Worm (Caenorhabditis elegans) whole organism, young adult: ENCODE measurements around the gene luc-7L3.

Source experiments
- B0019.2 ChIP-seq: fragments of 200-800 bp; sonication (Bioruptor generic); conservative IDR thresholded peaks from 2 replicates; pipeline ENCODE4 v1.3.6; 2022; ENCODE audit warnings: missing genetic modification reagents, missing genetic modification characterization, missing compliant biosample characterization
- F33H1.4 ChIP-seq: fragments of 200-800 bp; sonication (Bioruptor generic); IDR thresholded peaks from 2 replicates; pipeline ENCODE4 v1.3.6; 2022; ENCODE audit warnings: missing genetic modification reagents, missing genetic modification characterization, missing compliant biosample characterization
- Y53G8AR.9 ChIP-seq: fragments of 200-800 bp; sonication (Bioruptor generic); conservative IDR thresholded peaks from 2 replicates; pipeline ENCODE4 v1.3.6; 2022; ENCODE audit warnings: missing genetic modification reagents, missing genetic modification characterization, missing compliant biosample characterization
- ama-1 ChIP-seq, 3 experiments: fragments of 150-350 bp in 1 of 3; sonication (generic microtip) in 2 of 3; optimal IDR thresholded peaks; 2 replicates each; lab custom pipeline; 2014 to 2018; ENCODE audit warnings: missing biosample characterization in 2 of 3, missing genetic modification characterization in 2 of 3, missing genetic modification reagents in 2 of 3
- bed-2 ChIP-seq: fragments of 200-800 bp; sonication (Bioruptor generic); IDR thresholded peaks from 2 replicates; pipeline ENCODE4 v1.3.6; 2022; ENCODE audit warnings: missing genetic modification reagents, missing genetic modification characterization, missing compliant biosample characterization
- ceh-27 ChIP-seq: fragments of 200-800 bp; sonication (Bioruptor generic); optimal IDR thresholded peaks from 2 replicates; lab custom pipeline; 2018; ENCODE audit warnings: mild to moderate bottlenecking, missing genetic modification characterization, moderate library complexity, missing compliant biosample characterization
- dpl-1 ChIP-seq: fragments of 150-350 bp; optimal IDR thresholded peaks from 2 replicates; lab custom pipeline; 2014; ENCODE audit warnings: missing biosample characterization, missing genetic modification reagents, missing genetic modification characterization
- fkh-3 ChIP-seq: sonication (generic microtip); optimal IDR thresholded peaks from 2 replicates; lab custom pipeline; 2016; ENCODE audit warnings: mild to moderate bottlenecking, missing genetic modification characterization, missing compliant biosample characterization
- madf-3 ChIP-seq: fragments of 200-800 bp; sonication (Bioruptor generic); IDR thresholded peaks from 2 replicates; pipeline ENCODE4 v1.3.6; 2022; ENCODE audit warnings: missing genetic modification reagents, missing genetic modification characterization, missing compliant biosample characterization
- nfya-2 ChIP-seq: fragments of 200-800 bp; sonication (Bioruptor generic); IDR thresholded peaks from 2 replicates; pipeline ENCODE4 v1.3.6; 2022; ENCODE audit warnings: missing genetic modification reagents, missing genetic modification characterization, missing compliant biosample characterization
- nhr-90 ChIP-seq: sonication (generic microtip); optimal IDR thresholded peaks from 2 replicates; lab custom pipeline; 2016; ENCODE audit warnings: missing genotype, mild to moderate bottlenecking, missing genetic modification characterization, missing compliant biosample characterization
- snpc-4 ChIP-seq, 5 experiments: fragments of 150-350 bp in 1 of 5; sonication (generic microtip) in 4 of 5; optimal IDR thresholded peaks; 2 replicates each; lab custom pipeline; 2014 to 2018; ENCODE audit warnings: missing genetic modification characterization in 5 of 5, missing biosample characterization in 3 of 5, antibody characterized with exemption in 2 of 5, mild to moderate bottlenecking in 2 of 5, missing compliant biosample characterization in 2 of 5, missing genotype in 2 of 5, moderate library complexity in 2 of 5, missing genetic modification reagents in 1 of 5
- tbx-9 ChIP-seq: sonication (generic microtip); optimal IDR thresholded peaks from 2 replicates; lab custom pipeline; 2016; ENCODE audit warnings: borderline replicate concordance, missing genetic modification characterization, inconsistent platforms, missing compliant biosample characterization
- unc-62 ChIP-seq: fragments of 150-350 bp; optimal IDR thresholded peaks from 2 replicates; lab custom pipeline; 2014; ENCODE audit warnings: missing biosample characterization, missing genetic modification reagents, missing genetic modification characterization

ce11 chrII:87937-88336 lies 9.9 kb downstream of the luc-7L3 start:
- TF ChIP-seq nfya-2 (GFP tag; lab: Robert Waterston, UW) (no peak), fkh-3 (tag; lab: Kevin White, UChicago) (no peak), unc-62 (GFP tag; lab: Kevin White, UChicago) (no peak), F33H1.4 (GFP tag; lab: Robert Waterston, UW) (no peak), bed-2 (GFP tag; lab: Robert Waterston, UW) (no peak), dpl-1 (GFP tag; lab: Kevin White, UChicago) (no peak), Y53G8AR.9 (GFP tag; lab: Robert Waterston, UW) (no peak), nhr-90 (tag; lab: Kevin White, UChicago) (no peak), ceh-27 (GFP tag; lab: Kevin White, UChicago) (no peak), tbx-9 (tag; lab: Kevin White, UChicago) (no peak), madf-3 (GFP tag; lab: Robert Waterston, UW) (no peak), snpc-4 (GFP tag; optimal IDR thresholded peaks at IDR 0.05; lab: Kevin White, UChicago) (no peak), snpc-4 (tag; optimal IDR thresholded peaks at IDR 0.05; lab: Kevin White, UChicago) (no peak), B0019.2 (GFP tag; lab: Robert Waterston, UW) (no peak), ama-1 (optimal IDR thresholded peaks at IDR 0.05; lab: Kevin White, UChicago) (no peak), ama-1 (GFP tag; optimal IDR thresholded peaks at IDR 0.05; lab: Kevin White, UChicago) (no peak)
